Worm (Caenorhabditis elegans) whole organism, mixed stage, embryonic: ENCODE results near the gene Y61A9LA.4.
A peak's percentile ranks its signal among the peaks of the same experiment; 100 is the strongest.

Source experiments
- M03D4.4 ChIP-seq: sonication (generic microtip); optimal IDR thresholded peaks from 2 replicates; lab custom pipeline; 2017; ENCODE audit warnings: mild to moderate bottlenecking, missing genetic modification characterization, missing compliant biosample characterization
- hlh-1 ChIP-seq: fragments of 150-350 bp; optimal IDR thresholded peaks from 2 replicates; lab custom pipeline; 2014; ENCODE audit warnings: missing biosample characterization, missing genetic modification reagents, missing genetic modification characterization
- lin-13 ChIP-seq: fragments of 150-350 bp; optimal IDR thresholded peaks from 2 replicates; lab custom pipeline; 2014; ENCODE audit warnings: missing biosample characterization, missing genetic modification characterization
- lsy-2 ChIP-seq: fragments of 150-350 bp; optimal IDR thresholded peaks from 2 replicates; lab custom pipeline; 2014; ENCODE audit warnings: missing biosample characterization, missing genetic modification characterization
- mep-1 ChIP-seq: fragments of 150-350 bp; optimal IDR thresholded peaks from 2 replicates; lab custom pipeline; 2017; ENCODE audit warnings: missing biosample characterization, missing genetic modification reagents, missing genetic modification characterization, inconsistent platforms
- nhr-28 ChIP-seq: fragments of 150-350 bp; optimal IDR thresholded peaks from 2 replicates; lab custom pipeline; 2014; ENCODE audit warnings: missing biosample characterization, missing genetic modification characterization
- snpc-4 ChIP-seq: fragments of 150-350 bp; optimal IDR thresholded peaks from 2 replicates; lab custom pipeline; 2014; ENCODE audit warnings: missing biosample characterization, missing genetic modification characterization
- unc-39 ChIP-seq: fragments of 150-350 bp; optimal IDR thresholded peaks from 2 replicates; lab custom pipeline; 2014; ENCODE audit warnings: missing biosample characterization, missing genetic modification characterization
- unc-62 ChIP-seq: fragments of 150-350 bp; optimal IDR thresholded peaks from 2 replicates; lab custom pipeline; 2014; ENCODE audit warnings: missing biosample characterization, missing genetic modification reagents, missing genetic modification characterization
- ztf-11 ChIP-seq: fragments of 150-350 bp; optimal IDR thresholded peaks from 2 replicates; lab custom pipeline; 2014; ENCODE audit warnings: missing biosample characterization, missing genetic modification characterization

DNA sequence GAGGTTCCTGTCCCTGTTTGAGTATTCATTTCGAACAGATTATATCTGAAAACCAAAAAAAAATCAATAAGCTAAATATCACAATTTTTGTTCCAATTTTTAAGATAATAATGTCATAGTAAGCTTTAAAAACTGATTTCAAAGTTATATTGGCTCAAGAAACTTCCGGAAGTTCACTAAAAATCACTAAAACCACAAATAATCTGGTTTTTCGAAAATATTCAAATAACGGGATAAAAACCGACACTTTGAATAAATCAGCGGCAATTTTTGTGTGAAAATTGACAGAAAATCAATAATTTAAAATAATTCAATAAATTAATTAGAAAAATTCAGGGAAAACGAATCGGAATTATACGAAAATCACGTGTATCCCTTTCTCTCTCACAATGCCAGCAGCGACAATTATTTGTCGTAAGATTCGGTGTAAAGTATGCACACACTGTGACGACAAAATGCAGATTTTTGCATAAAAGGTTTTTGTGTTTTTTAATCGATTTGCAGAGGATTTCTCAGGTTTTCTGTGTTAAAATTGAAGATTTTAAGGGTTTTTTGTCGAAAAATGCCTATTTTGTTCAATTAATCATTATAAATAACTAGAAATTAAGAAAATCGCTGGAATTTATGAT is 9.6 kb downstream of the Y61A9LA.4 start, which contains the start of gene sut-2:
- TF ChIP-seq ztf-11 (tag; lab: Kevin White, UChicago) (no peak), lin-13 (tag; lab: Kevin White, UChicago) (no peak), mep-1 (tag; lab: Kevin White, UChicago) (peak; percentile 7), unc-39 (no peak), M03D4.4 (tag; lab: Kevin White, UChicago) (no peak), lsy-2 (tag; lab: Kevin White, UChicago) (peak; percentile 7), unc-62 (GFP tag; lab: Kevin White, UChicago) (no peak), nhr-28 (tag; lab: Kevin White, UChicago) (no peak), snpc-4 (tag; lab: Kevin White, UChicago) (no peak), hlh-1 (tag; lab: Kevin White, UChicago) (no peak)
